Fruit fly (Drosophila melanogaster) whole organism, embryonic: ENCODE measurements around the gene CG15330.

Experiments used
- Ada2b ChIP-seq: fragments of 200-800 bp; sonication (Bioruptor generic); IDR thresholded peaks from 2 replicates; pipeline ENCODE4 v1.3.6; 2022; ENCODE audit warnings: missing biosample characterization, missing genetic modification characterization
- BEAF-32 ChIP-seq: fragments of 200-800 bp; sonication (Bioruptor generic); optimal IDR thresholded peaks from 3 replicates; lab custom pipeline; 2017; ENCODE audit warnings: missing biosample characterization, missing genetic modification characterization, mild to moderate bottlenecking, moderate library complexity, missing genetic modification reagents
- CG12104 ChIP-seq: fragments of 200-800 bp; sonication (Bioruptor generic); optimal IDR thresholded peaks from 3 replicates; lab custom pipeline; 2016; ENCODE audit warnings: missing biosample characterization, missing genetic modification characterization
- CG13424 ChIP-seq: fragments of 200-800 bp; sonication (Bioruptor generic); optimal IDR thresholded peaks from 2 replicates; lab custom pipeline; 2019; ENCODE audit warnings: missing biosample characterization, mild to moderate bottlenecking, missing genetic modification characterization, moderate library complexity
- CG14860 ChIP-seq: fragments of 200-800 bp; sonication (Bioruptor generic); IDR thresholded peaks from 3 replicates; pipeline ENCODE4 v1.3.6; 2022; ENCODE audit warnings: missing biosample characterization, missing genetic modification characterization; ENCODE audit not compliant: partially characterized antibody
- CG14965 ChIP-seq: fragments of 200-800 bp; sonication (Bioruptor generic); optimal IDR thresholded peaks from 2 replicates; lab custom pipeline; 2016; ENCODE audit warnings: missing biosample characterization, missing genetic modification characterization, borderline replicate concordance
- CG15601 ChIP-seq: fragments of 200-800 bp; sonication (Bioruptor generic); optimal IDR thresholded peaks from 3 replicates; lab custom pipeline; 2019; ENCODE audit warnings: missing biosample characterization, mild to moderate bottlenecking, missing genetic modification characterization, moderate library complexity
- CG1602 ChIP-seq: fragments of 200-800 bp; sonication (Bioruptor generic); optimal IDR thresholded peaks from 3 replicates; lab custom pipeline; 2016; ENCODE audit warnings: missing biosample characterization, missing genetic modification characterization
- CG3847 ChIP-seq: fragments of 200-800 bp; sonication (Bioruptor generic); IDR thresholded peaks from 2 replicates; pipeline ENCODE4 v1.3.6; 2022; ENCODE audit warnings: missing biosample characterization, missing genetic modification characterization
- CG3995 ChIP-seq: fragments of 200-800 bp; sonication (Bioruptor generic); optimal IDR thresholded peaks from 3 replicates; lab custom pipeline; 2016; ENCODE audit warnings: missing biosample characterization, missing genetic modification characterization
- CG4360 ChIP-seq: fragments of 200-800 bp; sonication (Bioruptor generic); IDR thresholded peaks from 2 replicates; pipeline ENCODE4 v1.3.6; 2022; ENCODE audit warnings: missing biosample characterization, missing genetic modification characterization
- CG6272 ChIP-seq: fragments of 200-800 bp; sonication (Bioruptor generic); IDR thresholded peaks from 2 replicates; pipeline ENCODE4 v1.3.6; 2022; ENCODE audit warnings: missing biosample characterization, missing genetic modification characterization
- CG7271 ChIP-seq: fragments of 200-800 bp; sonication (Bioruptor generic); optimal IDR thresholded peaks from 2 replicates; lab custom pipeline; 2018; ENCODE audit warnings: missing biosample characterization, mild to moderate bottlenecking, missing genetic modification characterization, moderate library complexity
- CG9876 ChIP-seq: fragments of 200-800 bp; sonication (Bioruptor generic); optimal IDR thresholded peaks from 2 replicates; lab custom pipeline; 2016; ENCODE audit warnings: missing biosample characterization, missing genetic modification characterization
- CG9932 ChIP-seq: fragments of 200-800 bp; sonication (Bioruptor generic); IDR thresholded peaks from 2 replicates; pipeline ENCODE4 v1.3.6; 2022; ENCODE audit warnings: missing biosample characterization, missing genetic modification characterization
- CTCF ChIP-seq: fragments of 200-800 bp; sonication (Bioruptor generic); optimal IDR thresholded peaks from 2 replicates; lab custom pipeline; 2017; ENCODE audit warnings: missing biosample characterization, mild to moderate bottlenecking, missing genetic modification characterization, moderate library complexity
- D ChIP-seq, 2 experiments: fragments of 200-800 bp in 1 of 2; fragments of >200 bp in 1 of 2; sonication (Bioruptor generic) in 1 of 2; optimal IDR thresholded peaks; 2 replicates in 1 of 2; 3 replicates in 1 of 2; lab custom pipeline; 2017; ENCODE audit warnings: mild to moderate bottlenecking in 1 of 2, missing biosample characterization in 1 of 2, missing genetic modification characterization in 1 of 2, missing genetic modification reagents in 1 of 2
- D19A ChIP-seq: fragments of 200-800 bp; optimal IDR thresholded peaks from 3 replicates; lab custom pipeline; 2019; ENCODE audit warnings: missing biosample characterization, mild to moderate bottlenecking, missing genetic modification characterization, moderate library complexity
- Dref ChIP-seq: fragments of 200-800 bp; sonication (Bioruptor generic); IDR thresholded peaks from 2 replicates; pipeline ENCODE4 v1.3.6; 2022; ENCODE audit warnings: missing biosample characterization, missing genetic modification characterization
- Hey ChIP-seq: fragments of 200-800 bp; sonication (Bioruptor generic); optimal IDR thresholded peaks from 3 replicates; lab custom pipeline; 2018; ENCODE audit warnings: missing biosample characterization, mild to moderate bottlenecking, missing genetic modification characterization
- HmgD ChIP-seq: fragments of 200-800 bp; sonication (Bioruptor generic); optimal IDR thresholded peaks from 3 replicates; lab custom pipeline; 2016; ENCODE audit warnings: missing biosample characterization, missing genetic modification characterization
- Max ChIP-seq: fragments of 200-800 bp; sonication (Bioruptor generic); optimal IDR thresholded peaks from 2 replicates; lab custom pipeline; 2016; ENCODE audit warnings: missing biosample characterization, mild to moderate bottlenecking, missing genetic modification characterization
- Meics ChIP-seq: fragments of 200-800 bp; sonication (Bioruptor generic); optimal IDR thresholded peaks from 2 replicates; lab custom pipeline; 2017; ENCODE audit warnings: missing biosample characterization, mild to moderate bottlenecking, missing genetic modification characterization
- Mrtf ChIP-seq: fragments of 200-800 bp; sonication (Bioruptor generic); IDR thresholded peaks from 3 replicates; pipeline ENCODE4 v1.3.6; 2022; ENCODE audit warnings: missing biosample characterization, missing genetic modification characterization
- Nf-YC ChIP-seq: fragments of 200-800 bp; optimal IDR thresholded peaks from 3 replicates; lab custom pipeline; 2019; ENCODE audit warnings: missing biosample characterization, mild to moderate bottlenecking, missing genetic modification characterization, moderate library complexity
- Spps ChIP-seq: fragments of 200-800 bp; sonication (Bioruptor generic); optimal IDR thresholded peaks from 2 replicates; lab custom pipeline; 2018; ENCODE audit warnings: missing biosample characterization, mild to moderate bottlenecking, missing genetic modification characterization
- Sry-δ ChIP-seq: fragments of 200-800 bp; sonication (Bioruptor generic); optimal IDR thresholded peaks from 2 replicates; lab custom pipeline; 2016; ENCODE audit warnings: missing biosample characterization, missing genetic modification characterization
- abd-A ChIP-seq: fragments of 200-800 bp; sonication (Bioruptor generic); optimal IDR thresholded peaks from 3 replicates; lab custom pipeline; 2019; ENCODE audit warnings: missing biosample characterization, mild to moderate bottlenecking, missing genetic modification characterization, moderate library complexity
- ac ChIP-seq: fragments of 200-800 bp; sonication (Bioruptor generic); optimal IDR thresholded peaks from 3 replicates; lab custom pipeline; 2017; ENCODE audit warnings: missing biosample characterization, mild to moderate bottlenecking, missing genetic modification characterization
- bsh ChIP-seq, 2 experiments: fragments of 200-800 bp; sonication (Bioruptor generic); optimal IDR thresholded peaks; 2 replicates each; lab custom pipeline; 2017 to 2018; ENCODE audit warnings: mild to moderate bottlenecking in 2 of 2, missing biosample characterization in 2 of 2, missing genetic modification characterization in 2 of 2, moderate library complexity in 1 of 2
- cad ChIP-seq: fragments of >200 bp; optimal IDR thresholded peaks from 2 replicates; lab custom pipeline; 2017; ENCODE audit warnings: missing biosample characterization, missing genetic modification characterization
- caup ChIP-seq: fragments of 200-800 bp; sonication (Bioruptor generic); optimal IDR thresholded peaks from 3 replicates; lab custom pipeline; 2017; ENCODE audit warnings: missing biosample characterization, mild to moderate bottlenecking, missing genetic modification characterization, moderate library complexity; ENCODE audit not compliant: severe bottlenecking
- croc ChIP-seq: fragments of 200-800 bp; sonication (Bioruptor generic); conservative IDR thresholded peaks from 3 replicates; pipeline ENCODE4 v1.3.6; 2022; ENCODE audit warnings: missing biosample characterization, missing genetic modification characterization
- danr ChIP-seq: fragments of 200-800 bp; sonication (Bioruptor generic); IDR thresholded peaks from 2 replicates; pipeline ENCODE4 v1.3.6; 2022; ENCODE audit warnings: missing biosample characterization, missing genetic modification characterization
- dysf ChIP-seq: fragments of 200-800 bp; sonication (Bioruptor generic); IDR thresholded peaks from 3 replicates; pipeline ENCODE4 v1.3.6; 2022; ENCODE audit warnings: missing biosample characterization, missing genetic modification characterization
- en ChIP-seq: fragments of 200-800 bp; sonication (Bioruptor generic); optimal IDR thresholded peaks from 2 replicates; lab custom pipeline; 2016; ENCODE audit warnings: missing biosample characterization, missing genetic modification characterization
- eve ChIP-seq, 2 experiments: fragments of >200 bp; optimal IDR thresholded peaks; 2 replicates each; lab custom pipeline; 2017; ENCODE audit warnings: missing biosample characterization in 2 of 2, missing genetic modification characterization in 2 of 2
- fd3F ChIP-seq: fragments of 200-800 bp; sonication (Bioruptor generic); optimal IDR thresholded peaks from 2 replicates; lab custom pipeline; 2018; ENCODE audit warnings: missing biosample characterization, mild to moderate bottlenecking, missing genetic modification characterization, moderate library complexity
- gce ChIP-seq: fragments of 200-800 bp; sonication (Bioruptor generic); IDR thresholded peaks from 3 replicates; pipeline ENCODE4 v1.3.6; 2022; ENCODE audit warnings: missing biosample characterization, missing genetic modification characterization
- gsb ChIP-seq: fragments of 200-800 bp; sonication (Bioruptor generic); IDR thresholded peaks from 2 replicates; pipeline ENCODE4 v1.3.6; 2022; ENCODE audit warnings: missing biosample characterization, missing genetic modification characterization
- ken ChIP-seq: fragments of 200-800 bp; sonication (Bioruptor generic); IDR thresholded peaks from 3 replicates; pipeline ENCODE4 v1.3.6; 2022; ENCODE audit warnings: missing biosample characterization, missing genetic modification characterization
- lmd ChIP-seq: fragments of 200-800 bp; sonication (Bioruptor generic); IDR thresholded peaks from 2 replicates; pipeline ENCODE4 v1.3.6; 2022; ENCODE audit warnings: missing biosample characterization, missing genetic modification characterization
- nerfin-2 ChIP-seq: fragments of 200-800 bp; sonication (Bioruptor generic); IDR thresholded peaks from 2 replicates; pipeline ENCODE4 v1.3.6; 2022; ENCODE audit warnings: missing biosample characterization, missing genetic modification characterization; ENCODE audit not compliant: partially characterized antibody
- pho ChIP-seq: fragments of 200-800 bp; sonication (Bioruptor generic); optimal IDR thresholded peaks from 2 replicates; lab custom pipeline; 2016; ENCODE audit warnings: missing biosample characterization, missing genetic modification characterization
- phol ChIP-seq: fragments of 200-800 bp; sonication (Bioruptor generic); optimal IDR thresholded peaks from 3 replicates; lab custom pipeline; 2018; ENCODE audit warnings: missing biosample characterization, mild to moderate bottlenecking, missing genetic modification characterization, moderate library complexity
- pita ChIP-seq: fragments of 200-800 bp; sonication (Bioruptor generic); optimal IDR thresholded peaks from 2 replicates; lab custom pipeline; 2017; ENCODE audit warnings: missing biosample characterization, mild to moderate bottlenecking, missing genetic modification characterization
- slou ChIP-seq: fragments of 200-800 bp; sonication (Bioruptor generic); optimal IDR thresholded peaks from 3 replicates; lab custom pipeline; 2016; ENCODE audit warnings: missing biosample characterization, missing genetic modification characterization
- stc ChIP-seq: fragments of 200-800 bp; sonication (Bioruptor generic); IDR thresholded peaks from 2 replicates; pipeline ENCODE4 v1.3.6; 2022; ENCODE audit warnings: missing biosample characterization, missing genetic modification characterization

The CG15330 gene

dm6 chrX:7937588-7938481 lies 18.0 kb upstream of the CG15330 start (continued):
- TF ChIP-seq CG1602 (GFP tag; lab: Kevin White, UChicago) (peak; percentile 73), D19A (tag; lab: Kevin White, UChicago) (peak; percentile 82), cad (GFP tag; lab: Kevin White, UChicago) (no peak), abd-A (tag; lab: Kevin White, UChicago) (no peak), Hey (tag; lab: Kevin White, UChicago) (no peak), pho (GFP tag; lab: Kevin White, UChicago) (peak; percentile 64), Sry-δ (GFP tag; lab: Kevin White, UChicago) (peak; percentile 41), Nf-YC (peak; percentile 62), HmgD (GFP tag; lab: Kevin White, UChicago) (peak; percentile 44), gce (GFP tag; lab: Robert Waterston, UW) (0 out of 3 replicates have a peak, but pooled peaks have one; percentile 43), caup (GFP tag; lab: Kevin White, UChicago) (peak; percentile 31), en (peak; percentile 79), Spps (peak; percentile 54), D (optimal IDR thresholded peaks at IDR 0.05; lab: Kevin White, UChicago) (no peak), D (GFP tag; optimal IDR thresholded peaks at IDR 0.05; lab: Kevin White, UChicago) (peak; percentile 93), eve (GFP tag; optimal IDR thresholded peaks at IDR 0.05; lab: Kevin White, UChicago) (peak in 1 of 2 experiments; percentile 46), gsb (GFP tag; lab: Robert Waterston, UW) (no peak), pita (GFP tag; lab: Kevin White, UChicago) (no peak), phol (tag; lab: Kevin White, UChicago) (peak; percentile 92), CG6272 (GFP tag; lab: Robert Waterston, UW) (peak; percentile 47; the same call in 1 of the 2 replicates), CG13424 (tag; lab: Kevin White, UChicago) (peak; percentile 87), Max (peak; percentile 63), CG12104 (GFP tag; lab: Kevin White, UChicago) (peak; percentile 52), CG3847 (GFP tag; lab: Robert Waterston, UW) (peak; percentile 38; the same call in 1 of the 2 replicates), nerfin-2 (GFP tag; lab: Robert Waterston, UW) (no peak), danr (peak; percentile 61; the same call in 1 of the 2 replicates), CG15601 (peak; percentile 57), Dref (GFP tag; lab: Robert Waterston, UW) (peak; percentile 14; the same call in 1 of the 2 replicates), croc (GFP tag; lab: Robert Waterston, UW) (peak; percentile 86), CG9876 (GFP tag; lab: Kevin White, UChicago) (peak; percentile 58), CG3995 (GFP tag; lab: Kevin White, UChicago) (no peak), Ada2b (GFP tag; lab: Robert Waterston, UW) (peak; percentile 41; the same call in 1 of the 2 replicates), CG14965 (GFP tag; lab: Kevin White, UChicago) (peak; percentile 23), lmd (peak; percentile 84), BEAF-32 (peak; percentile 12), CG9932 (no peak; the same call in 1 of the 2 replicates), bsh (GFP tag; optimal IDR thresholded peaks at IDR 0.05; lab: Kevin White, UChicago) (peak; percentile 66 to 87), Meics (GFP tag; lab: Kevin White, UChicago) (peak; percentile 68), Mrtf (GFP tag; lab: Robert Waterston, UW) (0 out of 3 replicates have a peak, but pooled peaks have one; percentile 9), CG4360 (no peak), CTCF (GFP tag; lab: Kevin White, UChicago) (peak; percentile 26), ac (GFP tag; lab: Kevin White, UChicago) (peak; percentile 32), CG7271 (tag; lab: Kevin White, UChicago) (no peak), stc (peak; percentile 60), ken (GFP tag; lab: Robert Waterston, UW) (peak; percentile 66; the same call in 2 of the 3 replicates), fd3F (peak; percentile 14), dysf (peak; percentile 75; the same call in 2 of the 3 replicates), CG14860 (GFP tag; lab: Robert Waterston, UW) (no peak), slou (no peak)
